Fruit fly (Drosophila melanogaster) whole organism, embryonic: Measurements from ENCODE around the gene GlyRS.

Experiments
- CG12071 ChIP-seq: fragments of 200-800 bp; sonication (Bioruptor generic); optimal IDR thresholded peaks from 3 replicates; lab custom pipeline; 2018; ENCODE audit warnings: missing biosample characterization, mild to moderate bottlenecking, missing genetic modification characterization
- CG12769 ChIP-seq: fragments of 200-800 bp; sonication (Bioruptor generic); optimal IDR thresholded peaks from 2 replicates; lab custom pipeline; 2019; ENCODE audit warnings: missing biosample characterization, mild to moderate bottlenecking, missing genetic modification characterization, moderate library complexity
- CG13287 ChIP-seq: fragments of 200-800 bp; sonication (Bioruptor generic); IDR thresholded peaks from 2 replicates; pipeline ENCODE4 v1.3.6; 2022; ENCODE audit warnings: missing biosample characterization, missing genetic modification characterization; ENCODE audit not compliant: partially characterized antibody
- CG13624 ChIP-seq: fragments of 200-800 bp; sonication (Bioruptor generic); optimal IDR thresholded peaks from 2 replicates; lab custom pipeline; 2016; ENCODE audit warnings: missing biosample characterization, missing genetic modification characterization
- CG14014 ChIP-seq: fragments of 200-800 bp; sonication (Bioruptor generic); IDR thresholded peaks from 2 replicates; pipeline ENCODE4 v1.3.6; 2022; ENCODE audit warnings: missing biosample characterization, missing genetic modification characterization
- CG14050 ChIP-seq: fragments of 200-800 bp; sonication (Bioruptor generic); IDR thresholded peaks from 3 replicates; pipeline ENCODE4 v1.3.6; 2022; ENCODE audit warnings: missing biosample characterization, missing genetic modification characterization
- CG2199 ChIP-seq: fragments of 200-800 bp; sonication (Bioruptor generic); IDR thresholded peaks from 3 replicates; pipeline ENCODE4 v1.3.6; 2022; ENCODE audit warnings: missing biosample characterization, missing genetic modification characterization
- CG31365 ChIP-seq: fragments of 200-800 bp; sonication (Bioruptor generic); optimal IDR thresholded peaks from 2 replicates; lab custom pipeline; 2018; ENCODE audit warnings: missing biosample characterization, mild to moderate bottlenecking, missing genetic modification characterization
- CG32532 ChIP-seq: fragments of 200-800 bp; sonication (Bioruptor generic); IDR thresholded peaks from 2 replicates; pipeline ENCODE4 v1.3.6; 2022; ENCODE audit warnings: missing biosample characterization, missing genetic modification characterization
- CG3281 ChIP-seq: fragments of 200-800 bp; sonication (Bioruptor generic); optimal IDR thresholded peaks from 3 replicates; lab custom pipeline; 2017; ENCODE audit warnings: missing biosample characterization, mild to moderate bottlenecking, missing genetic modification characterization
- CG42726 ChIP-seq: fragments of 200-800 bp; sonication (Bioruptor generic); IDR thresholded peaks from 2 replicates; pipeline ENCODE4 v1.3.6; 2022; ENCODE audit warnings: missing biosample characterization, missing genetic modification characterization; ENCODE audit not compliant: partially characterized antibody
- CG6813 ChIP-seq: fragments of 200-800 bp; sonication (Bioruptor generic); optimal IDR thresholded peaks from 2 replicates; lab custom pipeline; 2017; ENCODE audit warnings: missing biosample characterization, missing genetic modification characterization, mild to moderate bottlenecking, moderate library complexity, missing genetic modification reagents
- CG6854 ChIP-seq: fragments of 200-800 bp; sonication (Bioruptor generic); optimal IDR thresholded peaks from 3 replicates; lab custom pipeline; 2017; ENCODE audit warnings: missing biosample characterization, mild to moderate bottlenecking, missing genetic modification characterization
- CG8290 ChIP-seq, 3 experiments: fragments of 200-800 bp; sonication (Bioruptor generic); optimal IDR thresholded peaks; 2 replicates each; lab custom pipeline; 2016 to 2019; ENCODE audit warnings: missing biosample characterization in 3 of 3, missing genetic modification characterization in 3 of 3, mild to moderate bottlenecking in 2 of 3, moderate library complexity in 1 of 3
- CG8388 ChIP-seq: fragments of 200-800 bp; sonication (Bioruptor generic); optimal IDR thresholded peaks from 2 replicates; lab custom pipeline; 2019; ENCODE audit warnings: missing biosample characterization, mild to moderate bottlenecking, missing genetic modification characterization, moderate library complexity
- CG9876 ChIP-seq: fragments of 200-800 bp; sonication (Bioruptor generic); optimal IDR thresholded peaks from 2 replicates; lab custom pipeline; 2016; ENCODE audit warnings: missing biosample characterization, missing genetic modification characterization
- CoRest ChIP-seq: fragments of 200-800 bp; sonication (Bioruptor generic); optimal IDR thresholded peaks from 3 replicates; lab custom pipeline; 2018; ENCODE audit warnings: missing biosample characterization, mild to moderate bottlenecking, missing genetic modification characterization, moderate library complexity
- Dfd ChIP-seq, 2 experiments: fragments of >200 bp; optimal IDR thresholded peaks; 2 replicates each; lab custom pipeline; 2017; ENCODE audit warnings: missing biosample characterization in 2 of 2, missing genetic modification characterization in 2 of 2
- Dp ChIP-seq: fragments of 200-800 bp; sonication (Bioruptor generic); optimal IDR thresholded peaks from 2 replicates; lab custom pipeline; 2018; ENCODE audit warnings: missing biosample characterization, mild to moderate bottlenecking, missing genetic modification characterization, moderate library complexity
- Dref ChIP-seq: fragments of 200-800 bp; sonication (Bioruptor generic); IDR thresholded peaks from 2 replicates; pipeline ENCODE4 v1.3.6; 2022; ENCODE audit warnings: missing biosample characterization, missing genetic modification characterization
- ERR ChIP-seq: fragments of 200-800 bp; sonication (Bioruptor generic); optimal IDR thresholded peaks from 2 replicates; lab custom pipeline; 2016; ENCODE audit warnings: missing biosample characterization, missing genetic modification characterization
- Jarid2 ChIP-seq: fragments of 200-800 bp; sonication (Bioruptor generic); optimal IDR thresholded peaks from 3 replicates; lab custom pipeline; 2017; ENCODE audit warnings: mild to moderate bottlenecking, missing biosample characterization, missing genetic modification reagents, missing genetic modification characterization
- Mad ChIP-seq: fragments of 200-800 bp; sonication (Bioruptor generic); optimal IDR thresholded peaks from 2 replicates; lab custom pipeline; 2016; ENCODE audit warnings: missing biosample characterization, missing genetic modification characterization
- Med ChIP-seq: fragments of 200-800 bp; sonication (Bioruptor generic); peaks from one replicate; lab custom pipeline; 2016; ENCODE audit warnings: missing biosample characterization, missing genetic modification characterization, mild to moderate bottlenecking, inconsistent platforms, moderate library complexity
- Myb ChIP-seq: fragments of 200-800 bp; sonication (Bioruptor generic); optimal IDR thresholded peaks from 2 replicates; lab custom pipeline; 2016; ENCODE audit warnings: missing biosample characterization, missing genetic modification characterization
- NFAT ChIP-seq: fragments of 200-800 bp; sonication (Bioruptor generic); IDR thresholded peaks from 2 replicates; pipeline ENCODE4 v1.3.6; 2022; ENCODE audit warnings: missing biosample characterization, missing genetic modification characterization
- Opbp ChIP-seq: fragments of 200-800 bp; sonication (Bioruptor generic); IDR thresholded peaks from 3 replicates; pipeline ENCODE4 v1.3.6; 2022; ENCODE audit warnings: missing biosample characterization, missing genetic modification characterization; ENCODE audit not compliant: partially characterized antibody
- Optix ChIP-seq: fragments of 200-800 bp; sonication (Bioruptor generic); IDR thresholded peaks from 3 replicates; pipeline ENCODE4 v1.3.6; 2022; ENCODE audit warnings: missing biosample characterization, missing genetic modification characterization
- Scr ChIP-seq: fragments of 200-800 bp; sonication (Bioruptor generic); IDR thresholded peaks from 2 replicates; pipeline ENCODE4 v1.3.6; 2022; ENCODE audit warnings: missing biosample characterization, missing genetic modification characterization; ENCODE audit not compliant: partially characterized antibody
- amos ChIP-seq: fragments of 200-800 bp; sonication (Bioruptor generic); IDR thresholded peaks from 2 replicates; pipeline ENCODE4 v1.3.6; 2022; ENCODE audit warnings: missing biosample characterization, missing genetic modification characterization; ENCODE audit not compliant: partially characterized antibody
- ato ChIP-seq: fragments of 200-800 bp; sonication (Bioruptor generic); IDR thresholded peaks from 2 replicates; pipeline ENCODE4 v1.3.6; 2022; ENCODE audit warnings: missing biosample characterization, missing genetic modification characterization; ENCODE audit not compliant: partially characterized antibody
- bbx ChIP-seq: fragments of 200-800 bp; sonication (Bioruptor generic); IDR thresholded peaks from 2 replicates; pipeline ENCODE4 v1.3.6; 2022; ENCODE audit warnings: missing biosample characterization, missing genetic modification characterization; ENCODE audit not compliant: partially characterized antibody
- bowl ChIP-seq: fragments of 200-800 bp; sonication (Bioruptor generic); IDR thresholded peaks from 2 replicates; pipeline ENCODE4 v1.3.6; 2022; ENCODE audit warnings: missing biosample characterization, missing genetic modification characterization
- chm ChIP-seq: fragments of 200-800 bp; sonication (Bioruptor generic); IDR thresholded peaks from 2 replicates; pipeline ENCODE4 v1.3.6; 2022; ENCODE audit warnings: missing biosample characterization, missing genetic modification characterization
- eyg ChIP-seq: fragments of 200-800 bp; sonication (Bioruptor generic); optimal IDR thresholded peaks from 3 replicates; lab custom pipeline; 2016; ENCODE audit warnings: missing biosample characterization, missing genetic modification characterization
- fd64A ChIP-seq: fragments of 200-800 bp; sonication (Bioruptor generic); optimal IDR thresholded peaks from 3 replicates; lab custom pipeline; 2018; ENCODE audit warnings: missing biosample characterization, mild to moderate bottlenecking, missing genetic modification characterization
- gcm2 ChIP-seq: fragments of 200-800 bp; sonication (Bioruptor generic); optimal IDR thresholded peaks from 2 replicates; lab custom pipeline; 2016; ENCODE audit warnings: missing biosample characterization, missing genetic modification characterization
- gsb ChIP-seq: fragments of 200-800 bp; sonication (Bioruptor generic); IDR thresholded peaks from 2 replicates; pipeline ENCODE4 v1.3.6; 2022; ENCODE audit warnings: missing biosample characterization, missing genetic modification characterization
- hkb ChIP-seq, 2 experiments: fragments of 200-800 bp in 1 of 2; fragments of >200 bp in 1 of 2; sonication (Bioruptor generic) in 1 of 2; IDR thresholded peaks in 1 of 2; optimal IDR thresholded peaks in 1 of 2; 2 replicates each; pipeline versions ENCODE4 v1.3.6 to Lab custom; 2017 to 2022; ENCODE audit warnings: missing biosample characterization in 1 of 2, missing genetic modification characterization in 1 of 2
- jumu ChIP-seq: fragments of 200-800 bp; sonication (Bioruptor generic); optimal IDR thresholded peaks from 3 replicates; lab custom pipeline; 2016; ENCODE audit warnings: missing biosample characterization, missing genetic modification characterization
- kay ChIP-seq: fragments of 200-800 bp; sonication (Bioruptor generic); optimal IDR thresholded peaks from 2 replicates; lab custom pipeline; 2016; ENCODE audit warnings: missing biosample characterization, missing genetic modification characterization
- odd ChIP-seq: fragments of 200-800 bp; sonication (Bioruptor generic); optimal IDR thresholded peaks from 2 replicates; lab custom pipeline; 2017; ENCODE audit warnings: missing biosample characterization, mild to moderate bottlenecking, missing genetic modification characterization
- pfk ChIP-seq: fragments of 200-800 bp; sonication (Bioruptor generic); optimal IDR thresholded peaks from 2 replicates; lab custom pipeline; 2018; ENCODE audit warnings: missing biosample characterization, mild to moderate bottlenecking, missing genetic modification characterization, moderate library complexity
- slbo ChIP-seq: fragments of 200-800 bp; sonication (Bioruptor generic); IDR thresholded peaks from 2 replicates; pipeline ENCODE4 v1.3.6; 2022; ENCODE audit warnings: missing biosample characterization, missing genetic modification characterization
- slp2 ChIP-seq: fragments of 200-800 bp; sonication (Bioruptor generic); optimal IDR thresholded peaks from 2 replicates; lab custom pipeline; 2016; ENCODE audit warnings: missing biosample characterization, missing genetic modification characterization
- stwl ChIP-seq: fragments of 200-800 bp; sonication (Bioruptor generic); optimal IDR thresholded peaks from 3 replicates; lab custom pipeline; 2018; ENCODE audit warnings: missing biosample characterization, mild to moderate bottlenecking, missing genetic modification characterization, moderate library complexity
- tap ChIP-seq: fragments of 200-800 bp; optimal IDR thresholded peaks from 3 replicates; lab custom pipeline; 2019; ENCODE audit warnings: missing biosample characterization, mild to moderate bottlenecking, missing genetic modification characterization, moderate library complexity
- tna ChIP-seq: fragments of 200-800 bp; sonication (Bioruptor generic); IDR thresholded peaks from 2 replicates; pipeline ENCODE4 v1.3.6; 2022; ENCODE audit warnings: missing biosample characterization, missing genetic modification characterization; ENCODE audit not compliant: partially characterized antibody
- vvl ChIP-seq: fragments of 200-800 bp; sonication (Bioruptor generic); IDR thresholded peaks from 2 replicates; pipeline ENCODE4 v1.3.6; 2022; ENCODE audit warnings: missing biosample characterization, missing genetic modification characterization

Gene GlyRS

dm6 chr3L:15079278-15079677, 15.7 kb upstream of the GlyRS start (continued):
- TF ChIP-seq CG8290 (GFP tag; optimal IDR thresholded peaks at IDR 0.05; lab: Kevin White, UChicago), result peak; percentile 14
- TF ChIP-seq CG8290 (tag; optimal IDR thresholded peaks at IDR 0.05; lab: Kevin White, UChicago), result no peak
- peak; percentile 91 for TF ChIP-seq CG2199
- TF ChIP-seq bbx (GFP tag; lab: Robert Waterston, UW), result peak; percentile 42
- TF ChIP-seq CG9876 (GFP tag; lab: Kevin White, UChicago), result no peak
- TF ChIP-seq tap (tag; lab: Kevin White, UChicago), result peak; percentile 13
- TF ChIP-seq kay (GFP tag; lab: Kevin White, UChicago), result no peak
- TF ChIP-seq CoRest, result no peak
- TF ChIP-seq gsb (GFP tag; lab: Robert Waterston, UW), result no peak
- TF ChIP-seq ERR (GFP tag; lab: Kevin White, UChicago), result no peak
- TF ChIP-seq CG6813 (GFP tag; lab: Kevin White, UChicago), result peak; percentile 18
- TF ChIP-seq tna (GFP tag; lab: Robert Waterston, UW), result peak; percentile 19; the same call in 1 of the 2 replicates
- TF ChIP-seq CG31365, result peak; percentile 97
- no peak for TF ChIP-seq CG12769
- TF ChIP-seq CG3281 (GFP tag; lab: Kevin White, UChicago), result peak; percentile 39
- TF ChIP-seq chm, result peak; percentile 50; the same call in 1 of the 2 replicates
- no peak for TF ChIP-seq CG6854
- TF ChIP-seq Optix (GFP tag; lab: Robert Waterston, UW), result no peak
- peak; percentile 15; the same call in 1 of the 2 replicates for TF ChIP-seq Scr (GFP tag; lab: Robert Waterston, UW)
- peak; percentile 37; the same call in 1 of the 2 replicates for TF ChIP-seq NFAT (GFP tag; lab: Robert Waterston, UW)
- peak; percentile 33 for TF ChIP-seq stwl (tag; lab: Kevin White, UChicago)
- no peak for TF ChIP-seq jumu (GFP tag; lab: Kevin White, UChicago)
- no peak for TF ChIP-seq pfk (GFP tag; lab: Kevin White, UChicago)
- peak; percentile 40; the same call in 1 of the 2 replicates for TF ChIP-seq CG42726 (GFP tag; lab: Robert Waterston, UW)
- TF ChIP-seq eyg (GFP tag; lab: Kevin White, UChicago), result no peak
- TF ChIP-seq CG13287 (GFP tag; lab: Robert Waterston, UW), result peak; percentile 43; the same call in 1 of the 2 replicates
- peak; percentile 25 for TF ChIP-seq CG13624
- TF ChIP-seq CG8388 (GFP tag; lab: Kevin White, UChicago), result no peak
- TF ChIP-seq slbo (GFP tag; lab: Robert Waterston, UW), result peak; percentile 30; the same call in 1 of the 2 replicates
- TF ChIP-seq CG32532 (GFP tag; lab: Robert Waterston, UW), result peak; percentile 50; the same call in 1 of the 2 replicates
- TF ChIP-seq ato (GFP tag; lab: Robert Waterston, UW), result peak; percentile 67
- TF ChIP-seq Med (GFP tag; lab: Kevin White, UChicago), result peak; percentile 65
- TF ChIP-seq amos (GFP tag; lab: Robert Waterston, UW), result peak; percentile 47; the same call in 1 of the 2 replicates
- no peak for TF ChIP-seq CG14050 (GFP tag; lab: Robert Waterston, UW)
- TF ChIP-seq Dref (GFP tag; lab: Robert Waterston, UW), result no peak
- peak; percentile 93 for TF ChIP-seq Jarid2 (GFP tag; lab: Kevin White, UChicago)
- no peak for TF ChIP-seq fd64A
- TF ChIP-seq CG12071, result no peak
- peak; percentile 3 for TF ChIP-seq Dp (GFP tag; lab: Kevin White, UChicago)
- no peak for TF ChIP-seq bowl (GFP tag; lab: Robert Waterston, UW)
- no peak for TF ChIP-seq Mad (GFP tag; lab: Kevin White, UChicago)
- no peak for TF ChIP-seq gcm2
- TF ChIP-seq odd (GFP tag; lab: Kevin White, UChicago), result no peak
- TF ChIP-seq Dfd (GFP tag; optimal IDR thresholded peaks at IDR 0.05; lab: Kevin White, UChicago), result peak in 1 of 2 experiments; percentile 53
- TF ChIP-seq Myb, result peak; percentile 86
- TF ChIP-seq slp2 (GFP tag; lab: Kevin White, UChicago), result no peak
- peak; percentile 24; the same call in 1 of the 2 replicates for TF ChIP-seq CG14014 (GFP tag; lab: Robert Waterston, UW)
- 0 out of 3 replicates have a peak, but pooled peaks have one; percentile 39 for TF ChIP-seq Opbp (GFP tag; lab: Robert Waterston, UW)
- peak; percentile 79 for TF ChIP-seq vvl (GFP tag; lab: Robert Waterston, UW)
- no peak for TF ChIP-seq hkb (optimal IDR thresholded peaks at IDR 0.05; lab: Kevin White, UChicago)
- peak; percentile 33; the same call in 1 of the 2 replicates for TF ChIP-seq hkb (GFP tag; IDR thresholded peaks at IDR 0.05; lab: Robert Waterston, UW)
